Fruit fly (Drosophila melanogaster): ENCODE data around the gene Neos.

Gene Neos

dm6 chr3L:7262471-7262870, 21.0 kb downstream of the Neos start (continued):
- TF ChIP-seq sim (GFP tag; IDR thresholded peaks at IDR 0.05), result no peak
- no peak for TF ChIP-seq pfk (GFP tag; optimal IDR thresholded peaks at IDR 0.05)
- TF ChIP-seq zfh2 (GFP tag; optimal IDR thresholded peaks at IDR 0.05), result no peak
- TF ChIP-seq Hsf (GFP tag; optimal IDR thresholded peaks at IDR 0.05), result no peak
- TF ChIP-seq zen (tag; optimal IDR thresholded peaks at IDR 0.05), result no peak
- no peak for TF ChIP-seq sna (GFP tag; IDR thresholded peaks at IDR 0.05; ENCODE audit: partially characterized antibody)
- TF ChIP-seq Elba2 (GFP tag; optimal IDR thresholded peaks at IDR 0.05), result no peak
- no peak for TF ChIP-seq CG9727 (GFP tag; optimal IDR thresholded peaks at IDR 0.05)
- peak; percentile 38; the same call in 1 of the 2 replicates for TF ChIP-seq ttk (GFP tag; IDR thresholded peaks at IDR 0.05)
- no peak for TF ChIP-seq CG2116 (GFP tag; optimal IDR thresholded peaks at IDR 0.05)
- TF ChIP-seq dan (GFP tag; IDR thresholded peaks at IDR 0.05), result no peak
- TF ChIP-seq CG13894 (tag; optimal IDR thresholded peaks at IDR 0.05), result no peak
- TF ChIP-seq grn (GFP tag; optimal IDR thresholded peaks at IDR 0.05), result no peak
- no peak for TF ChIP-seq Dfd (GFP tag; optimal IDR thresholded peaks at IDR 0.05)
- no peak for TF ChIP-seq pzg (GFP tag; optimal IDR thresholded peaks at IDR 0.05)
- no peak for TF ChIP-seq hb (GFP tag; IDR thresholded peaks at IDR 0.05; ENCODE audit: partially characterized antibody)
- TF ChIP-seq usp (GFP tag; optimal IDR thresholded peaks at IDR 0.05), result no peak
- TF ChIP-seq CG10366 (GFP tag; IDR thresholded peaks at IDR 0.05), result no peak
- TF ChIP-seq CG14965 (GFP tag; optimal IDR thresholded peaks at IDR 0.05; ENCODE audit: borderline replicate concordance), result no peak
- TF ChIP-seq crc (GFP tag; optimal IDR thresholded peaks at IDR 0.05), result no peak
- no peak for TF ChIP-seq sima (GFP tag; optimal IDR thresholded peaks at IDR 0.05)
- no peak for TF ChIP-seq CG7745 (tag; optimal IDR thresholded peaks at IDR 0.05)
- no peak for TF ChIP-seq CG10274 (GFP tag; optimal IDR thresholded peaks at IDR 0.05)
- TF ChIP-seq CG13123 (GFP tag; optimal IDR thresholded peaks at IDR 0.05), result no peak
- TF ChIP-seq Abd-B (GFP tag; optimal IDR thresholded peaks at IDR 0.05), result peak; percentile 15
- TF ChIP-seq knrl (GFP tag; IDR thresholded peaks at IDR 0.05; ENCODE audit: partially characterized antibody), result no peak
- no peak for TF ChIP-seq Hmx (GFP tag; optimal IDR thresholded peaks at IDR 0.05)
- no peak for TF ChIP-seq CG32767 (GFP tag; IDR thresholded peaks at IDR 0.05)
- TF ChIP-seq CoRest (tag; optimal IDR thresholded peaks at IDR 0.05), result no peak
- TF ChIP-seq CG8089 (GFP tag; optimal IDR thresholded peaks at IDR 0.05), result no peak
- TF ChIP-seq oc (tag; optimal IDR thresholded peaks at IDR 0.05), result no peak
- no peak for TF ChIP-seq tna (GFP tag; IDR thresholded peaks at IDR 0.05; ENCODE audit: partially characterized antibody)
- TF ChIP-seq CG17912 (GFP tag; optimal IDR thresholded peaks at IDR 0.05), result no peak
- peak; percentile 11 for TF ChIP-seq unpg (GFP tag; optimal IDR thresholded peaks at IDR 0.05)
- TF ChIP-seq schlank (tag; optimal IDR thresholded peaks at IDR 0.05), result no peak
- TF ChIP-seq Fer2 (tag; optimal IDR thresholded peaks at IDR 0.05), result no peak
- no peak for TF ChIP-seq HmgD (GFP tag; optimal IDR thresholded peaks at IDR 0.05)
- TF ChIP-seq CG10654 (GFP tag; optimal IDR thresholded peaks at IDR 0.05), result no peak
- TF ChIP-seq MTF-1 (GFP tag; optimal IDR thresholded peaks at IDR 0.05; ENCODE audit: borderline replicate concordance), result no peak
- no peak for TF ChIP-seq CG5953 (GFP tag; IDR thresholded peaks at IDR 0.05)
- TF ChIP-seq tll (GFP tag; optimal IDR thresholded peaks at IDR 0.05), result no peak
- TF ChIP-seq CG4360 (GFP tag; IDR thresholded peaks at IDR 0.05), result no peak
- no peak for TF ChIP-seq Lpt (GFP tag; optimal IDR thresholded peaks at IDR 0.05)
- TF ChIP-seq Hand (GFP tag; optimal IDR thresholded peaks at IDR 0.05), result no peak
- TF ChIP-seq CG43689 (GFP tag; IDR thresholded peaks at IDR 0.05), result no peak
- TF ChIP-seq pros (GFP tag; optimal IDR thresholded peaks at IDR 0.05), result no peak
- no peak for TF ChIP-seq corto (GFP tag; optimal IDR thresholded peaks at IDR 0.05)
- no peak for TF ChIP-seq ken (GFP tag; IDR thresholded peaks at IDR 0.05)
- TF ChIP-seq Asciz (GFP tag; optimal IDR thresholded peaks at IDR 0.05), result peak; percentile 40
- no peak for TF ChIP-seq CG16863 (GFP tag; optimal IDR thresholded peaks at IDR 0.05)
- TF ChIP-seq ham (GFP tag; IDR thresholded peaks at IDR 0.05), result no peak

Data from whole organism, embryonic.